Worm (Caenorhabditis elegans): ENCODE data around the gene F13H10.6.

DNA sequence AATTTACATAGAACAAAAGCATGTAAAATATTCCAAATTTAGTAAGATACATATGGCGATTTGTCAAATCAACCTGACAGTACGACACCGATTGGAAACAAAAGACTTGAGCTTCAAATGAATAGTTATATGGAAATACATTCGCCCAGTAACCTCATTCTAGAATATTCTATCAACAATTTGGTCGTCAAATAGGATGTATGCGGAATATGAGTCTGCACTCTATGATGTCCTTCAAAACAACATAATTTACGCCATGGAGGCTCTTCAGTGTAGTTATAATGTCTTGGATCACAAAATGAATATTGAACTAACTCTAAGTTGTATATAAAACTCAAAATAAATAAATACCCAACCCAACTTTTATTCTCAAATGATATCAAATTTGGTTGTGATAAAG lies 17.6 kb downstream of the F13H10.6 start:
- TF ChIP-seq lsy-12 (tag; optimal IDR thresholded peaks at IDR 0.05): no peak
- no peak for TF ChIP-seq unc-62 (GFP tag; optimal IDR thresholded peaks at IDR 0.05)
- TF ChIP-seq ZK546.5 (tag; optimal IDR thresholded peaks at IDR 0.05): no peak
- no peak for TF ChIP-seq ama-1 (optimal IDR thresholded peaks at IDR 0.05)
- no peak for TF ChIP-seq R02D3.7 (tag; optimal IDR thresholded peaks at IDR 0.05)
- no peak for TF ChIP-seq mdl-1 (tag; optimal IDR thresholded peaks at IDR 0.05)
- TF ChIP-seq nhr-237 (tag; optimal IDR thresholded peaks at IDR 0.05): no peak
- TF ChIP-seq mml-1 (tag; optimal IDR thresholded peaks at IDR 0.05): no peak
- no peak for TF ChIP-seq nhr-11 (tag; optimal IDR thresholded peaks at IDR 0.05)
- peak; percentile 5 for TF ChIP-seq snpc-4 (tag; optimal IDR thresholded peaks at IDR 0.05)
- TF ChIP-seq pqm-1 (tag; optimal IDR thresholded peaks at IDR 0.05): no peak
- no peak for TF ChIP-seq nhr-77 (tag; optimal IDR thresholded peaks at IDR 0.05)
